Fruit fly (Drosophila melanogaster) whole organism, prepupa: ENCODE results near the gene ND-B17.
A peak's percentile ranks its signal among the peaks of the same experiment; 100 is the strongest.

Source experiments
- Blimp-1 ChIP-seq: fragments of 200-800 bp; sonication (Bioruptor generic); optimal IDR thresholded peaks from 3 replicates; lab custom pipeline; 2017; ENCODE audit warnings: missing biosample characterization, missing genetic modification characterization, mild to moderate bottlenecking, moderate library complexity, missing genetic modification reagents
- CG10631 ChIP-seq: fragments of 200-800 bp; sonication (Bioruptor generic); optimal IDR thresholded peaks from 2 replicates; lab custom pipeline; 2016; ENCODE audit warnings: missing biosample characterization, missing genetic modification characterization
- CG10669 ChIP-seq: fragments of 200-800 bp; sonication (Bioruptor generic); optimal IDR thresholded peaks from 3 replicates; lab custom pipeline; 2018; ENCODE audit warnings: missing biosample characterization, mild to moderate bottlenecking, missing genetic modification characterization, moderate library complexity
- CG11294 ChIP-seq: fragments of 200-800 bp; sonication (Bioruptor generic); IDR thresholded peaks from 2 replicates; pipeline ENCODE4 v1.3.6; 2022; ENCODE audit warnings: missing biosample characterization, missing genetic modification characterization
- CG11762 ChIP-seq: fragments of 200-800 bp; sonication (Bioruptor generic); optimal IDR thresholded peaks from 3 replicates; lab custom pipeline; 2016; ENCODE audit warnings: missing biosample characterization, missing genetic modification characterization; ENCODE audit not compliant: insufficient read depth
- CG11902 ChIP-seq: fragments of 200-800 bp; sonication (Bioruptor generic); optimal IDR thresholded peaks from 3 replicates; lab custom pipeline; 2016; ENCODE audit warnings: missing biosample characterization, missing genetic modification characterization
- CG15336 ChIP-seq: fragments of 200-800 bp; sonication (Bioruptor generic); IDR thresholded peaks from 2 replicates; pipeline ENCODE4 v1.3.6; 2022; ENCODE audit warnings: missing biosample characterization, missing genetic modification characterization
- CG1621 ChIP-seq: fragments of 200-800 bp; sonication (Bioruptor generic); optimal IDR thresholded peaks from 3 replicates; lab custom pipeline; 2018; ENCODE audit warnings: missing biosample characterization, mild to moderate bottlenecking, missing genetic modification characterization
- CG3032 ChIP-seq: fragments of 200-800 bp; optimal IDR thresholded peaks from 2 replicates; lab custom pipeline; 2019; ENCODE audit warnings: missing biosample characterization, mild to moderate bottlenecking, missing genetic modification characterization, moderate library complexity
- CG31627 ChIP-seq: fragments of 200-800 bp; sonication (Bioruptor generic); optimal IDR thresholded peaks from 3 replicates; lab custom pipeline; 2016; ENCODE audit warnings: missing biosample characterization, missing genetic modification characterization
- CG34406 ChIP-seq: fragments of 200-800 bp; sonication (Bioruptor generic); optimal IDR thresholded peaks from 3 replicates; lab custom pipeline; 2016; ENCODE audit warnings: missing biosample characterization, missing genetic modification characterization
- CG3919 ChIP-seq: fragments of 200-800 bp; sonication (Bioruptor generic); optimal IDR thresholded peaks from 3 replicates; lab custom pipeline; 2016; ENCODE audit warnings: missing biosample characterization, missing genetic modification characterization
- CG6163 ChIP-seq: fragments of 200-800 bp; sonication (Bioruptor generic); IDR thresholded peaks from 3 replicates; pipeline ENCODE4 v1.3.6; 2022; ENCODE audit warnings: missing biosample characterization, missing genetic modification characterization
- CG6276 ChIP-seq: fragments of 200-800 bp; sonication (Bioruptor generic); optimal IDR thresholded peaks from 2 replicates; lab custom pipeline; 2017; ENCODE audit warnings: missing biosample characterization, mild to moderate bottlenecking, missing genetic modification characterization
- CG6792 ChIP-seq: fragments of 200-800 bp; sonication (Bioruptor generic); optimal IDR thresholded peaks from 3 replicates; lab custom pipeline; 2016; ENCODE audit warnings: missing biosample characterization, missing genetic modification characterization
- CG6808 ChIP-seq: fragments of 200-800 bp; sonication (Bioruptor generic); optimal IDR thresholded peaks from 3 replicates; lab custom pipeline; 2017; ENCODE audit warnings: missing biosample characterization, missing genetic modification characterization, mild to moderate bottlenecking, moderate library complexity, missing genetic modification reagents
- CG6854 ChIP-seq: fragments of 200-800 bp; sonication (Bioruptor generic); optimal IDR thresholded peaks from 2 replicates; lab custom pipeline; 2017; ENCODE audit warnings: missing biosample characterization, mild to moderate bottlenecking, missing genetic modification characterization
- CG7368 ChIP-seq: fragments of 200-800 bp; sonication (Bioruptor generic); optimal IDR thresholded peaks from 3 replicates; lab custom pipeline; 2016; ENCODE audit warnings: missing biosample characterization, missing genetic modification characterization
- CG8319 ChIP-seq: fragments of 200-800 bp; sonication (Bioruptor generic); optimal IDR thresholded peaks from 3 replicates; lab custom pipeline; 2016; ENCODE audit warnings: missing biosample characterization, missing genetic modification characterization
- CG8632 ChIP-seq: fragments of 200-800 bp; sonication (Bioruptor generic); optimal IDR thresholded peaks from 3 replicates; lab custom pipeline; 2016; ENCODE audit warnings: missing biosample characterization, missing genetic modification characterization
- CG9139 ChIP-seq: fragments of 200-800 bp; sonication (Bioruptor generic); optimal IDR thresholded peaks from 3 replicates; lab custom pipeline; 2017; ENCODE audit warnings: missing biosample characterization, mild to moderate bottlenecking, missing genetic modification characterization
- Eip78C ChIP-seq: fragments of 200-800 bp; sonication (Bioruptor generic); peaks from one replicate; lab custom pipeline; 2016; ENCODE audit warnings: missing biosample characterization, missing genetic modification characterization
- Eip93F ChIP-seq: fragments of 200-800 bp; sonication (Bioruptor generic); optimal IDR thresholded peaks from 2 replicates; lab custom pipeline; 2016; ENCODE audit warnings: missing biosample characterization, mild to moderate bottlenecking, missing genetic modification characterization
- Ets21C ChIP-seq: fragments of 200-800 bp; sonication (Bioruptor generic); optimal IDR thresholded peaks from 3 replicates; lab custom pipeline; 2016; ENCODE audit warnings: missing biosample characterization, missing genetic modification characterization
- Ets96B ChIP-seq: fragments of 200-800 bp; optimal IDR thresholded peaks from 2 replicates; lab custom pipeline; 2019; ENCODE audit warnings: missing biosample characterization, mild to moderate bottlenecking, missing genetic modification characterization, moderate library complexity
- Gug ChIP-seq: fragments of 200-800 bp; sonication (Bioruptor generic); IDR thresholded peaks from 2 replicates; pipeline ENCODE4 v1.3.6; 2022; ENCODE audit warnings: missing biosample characterization, missing genetic modification characterization
- Hr38 ChIP-seq: sonication (Bioruptor generic); optimal IDR thresholded peaks from 2 replicates; lab custom pipeline; 2016; ENCODE audit warnings: missing biosample characterization, missing genetic modification characterization
- Hr39 ChIP-seq: fragments of 200-800 bp; sonication (Bioruptor generic); optimal IDR thresholded peaks from 2 replicates; lab custom pipeline; 2016; ENCODE audit warnings: missing biosample characterization, missing genetic modification characterization
- Hr4 ChIP-seq: fragments of 200-800 bp; sonication (Bioruptor generic); optimal IDR thresholded peaks from 3 replicates; lab custom pipeline; 2016; ENCODE audit warnings: missing biosample characterization, missing genetic modification characterization
- Lpt ChIP-seq: fragments of 200-800 bp; sonication (Bioruptor generic); optimal IDR thresholded peaks from 3 replicates; lab custom pipeline; 2016; ENCODE audit warnings: missing biosample characterization, missing genetic modification characterization
- Met ChIP-seq: fragments of 200-800 bp; sonication (Bioruptor generic); optimal IDR thresholded peaks from 3 replicates; lab custom pipeline; 2016; ENCODE audit warnings: missing biosample characterization, missing genetic modification characterization
- OdsH ChIP-seq: fragments of 200-800 bp; sonication (Bioruptor generic); optimal IDR thresholded peaks from 3 replicates; lab custom pipeline; 2016; ENCODE audit warnings: missing biosample characterization, missing genetic modification characterization
- Smox ChIP-seq: fragments of 200-800 bp; sonication (Bioruptor generic); optimal IDR thresholded peaks from 3 replicates; lab custom pipeline; 2016; ENCODE audit warnings: missing biosample characterization, missing genetic modification characterization
- Sox102F ChIP-seq: fragments of 200-800 bp; sonication (Bioruptor generic); optimal IDR thresholded peaks from 2 replicates; lab custom pipeline; 2016; ENCODE audit warnings: missing biosample characterization, mild to moderate bottlenecking, missing genetic modification characterization
- Sox14 ChIP-seq: fragments of 200-800 bp; sonication (Bioruptor generic); optimal IDR thresholded peaks from 3 replicates; lab custom pipeline; 2016; ENCODE audit warnings: missing biosample characterization, missing genetic modification characterization
- Sox15 ChIP-seq: fragments of 200-800 bp; sonication (Bioruptor generic); optimal IDR thresholded peaks from 3 replicates; lab custom pipeline; 2016; ENCODE audit warnings: missing biosample characterization, missing genetic modification characterization
- achi ChIP-seq: fragments of 200-800 bp; sonication (Bioruptor generic); optimal IDR thresholded peaks from 3 replicates; lab custom pipeline; 2016; ENCODE audit warnings: missing biosample characterization, missing genetic modification characterization
- acj6 ChIP-seq: fragments of 200-800 bp; sonication (Bioruptor generic); optimal IDR thresholded peaks from 3 replicates; lab custom pipeline; 2016; ENCODE audit warnings: missing biosample characterization, missing genetic modification characterization
- dac ChIP-seq: fragments of 200-800 bp; sonication (Bioruptor generic); optimal IDR thresholded peaks from 2 replicates; lab custom pipeline; 2017; ENCODE audit warnings: missing biosample characterization, mild to moderate bottlenecking, missing genetic modification characterization
- dsx ChIP-seq: fragments of 200-800 bp; optimal IDR thresholded peaks from 3 replicates; lab custom pipeline; 2019; ENCODE audit warnings: missing biosample characterization, mild to moderate bottlenecking, missing genetic modification characterization, moderate library complexity; ENCODE audit not compliant: poor library complexity, severe bottlenecking
- eg ChIP-seq: fragments of 200-800 bp; sonication (Bioruptor generic); IDR thresholded peaks from 3 replicates; pipeline ENCODE4 v1.3.6; 2022; ENCODE audit warnings: missing biosample characterization, missing genetic modification characterization
- fd85E ChIP-seq: fragments of 200-800 bp; sonication (Bioruptor generic); optimal IDR thresholded peaks from 3 replicates; lab custom pipeline; 2016; ENCODE audit warnings: missing biosample characterization, missing genetic modification characterization
- lz ChIP-seq: fragments of 200-800 bp; sonication (Bioruptor generic); optimal IDR thresholded peaks from 3 replicates; lab custom pipeline; 2016; ENCODE audit warnings: missing biosample characterization, missing genetic modification characterization
- pdm3 ChIP-seq: fragments of 200-800 bp; sonication (Bioruptor generic); optimal IDR thresholded peaks from 3 replicates; lab custom pipeline; 2016; ENCODE audit warnings: missing biosample characterization, missing genetic modification characterization
- salr ChIP-seq, 2 experiments: fragments of 200-800 bp; sonication (Bioruptor generic); optimal IDR thresholded peaks; 3 replicates each; lab custom pipeline; 2016 to 2018; ENCODE audit warnings: missing biosample characterization in 2 of 2, missing genetic modification characterization in 2 of 2, mild to moderate bottlenecking in 1 of 2
- spab ChIP-seq: fragments of 200-800 bp; sonication (Bioruptor generic); optimal IDR thresholded peaks from 2 replicates; lab custom pipeline; 2017; ENCODE audit warnings: missing biosample characterization, mild to moderate bottlenecking, missing genetic modification characterization, missing genetic modification reagents
- ss ChIP-seq, 2 experiments: fragments of 200-800 bp; sonication (Bioruptor generic); optimal IDR thresholded peaks; 2 replicates in 1 of 2; 3 replicates in 1 of 2; lab custom pipeline; 2017 to 2018; ENCODE audit warnings: mild to moderate bottlenecking in 2 of 2, missing biosample characterization in 2 of 2, missing genetic modification characterization in 2 of 2, moderate library complexity in 1 of 2
- svp ChIP-seq: fragments of 200-800 bp; sonication (Bioruptor generic); peaks from one replicate; lab custom pipeline; 2016; ENCODE audit warnings: missing biosample characterization, missing genetic modification characterization
- topi ChIP-seq: fragments of 200-800 bp; sonication (Bioruptor generic); optimal IDR thresholded peaks from 3 replicates; lab custom pipeline; 2016; ENCODE audit warnings: missing biosample characterization, missing genetic modification characterization
- vri ChIP-seq: fragments of 200-800 bp; sonication (Bioruptor generic); optimal IDR thresholded peaks from 3 replicates; lab custom pipeline; 2016; ENCODE audit warnings: missing biosample characterization, mild to moderate bottlenecking, missing genetic modification characterization

Gene ND-B17

dm6 chr2L:15761409-15762407 is 10.8 kb upstream of the ND-B17 start:
- TF ChIP-seq topi (peak; percentile 88), Sox15 (GFP tag; lab: Kevin White, UChicago) (peak; percentile 56), CG6808 (GFP tag; lab: Kevin White, UChicago) (no peak), Gug (GFP tag; lab: Robert Waterston, UW) (peak; percentile 84), CG6854 (GFP tag; lab: Kevin White, UChicago) (peak; percentile 35), CG10669 (GFP tag; lab: Kevin White, UChicago) (peak; percentile 74), CG6792 (GFP tag; lab: Kevin White, UChicago) (peak; percentile 86), CG34406 (peak; percentile 90), salr (GFP tag; optimal IDR thresholded peaks at IDR 0.05; lab: Kevin White, UChicago) (no peak), Hr38 (GFP tag; lab: Kevin White, UChicago) (no peak), OdsH (peak; percentile 85), Met (GFP tag; lab: Kevin White, UChicago) (peak; percentile 78), CG15336 (GFP tag; lab: Robert Waterston, UW) (peak; percentile 93), dac (GFP tag; lab: Kevin White, UChicago) (no peak), svp (peak; percentile 93), pdm3 (GFP tag; lab: Kevin White, UChicago) (peak; percentile 83), Eip93F (GFP tag; lab: Kevin White, UChicago) (peak; percentile 27), CG3919 (peak; percentile 82), Lpt (GFP tag; lab: Kevin White, UChicago) (peak; percentile 67), CG31627 (GFP tag; lab: Kevin White, UChicago) (peak; percentile 89), CG1621 (no peak), Sox14 (GFP tag; lab: Kevin White, UChicago) (peak; percentile 74), eg (GFP tag; lab: Robert Waterston, UW) (peak; percentile 91), CG11902 (GFP tag; lab: Kevin White, UChicago) (peak; percentile 71), CG6163 (GFP tag; lab: Robert Waterston, UW) (peak; percentile 88), CG9139 (GFP tag; lab: Kevin White, UChicago) (no peak), vri (GFP tag; lab: Kevin White, UChicago) (peak; percentile 70), CG6276 (GFP tag; lab: Kevin White, UChicago) (no peak), Eip78C (GFP tag; lab: Kevin White, UChicago) (peak; percentile 97), achi (peak; percentile 82), CG7368 (peak; percentile 63), spab (peak; percentile 72), CG8632 (GFP tag; lab: Kevin White, UChicago) (peak; percentile 82), lz (GFP tag; lab: Kevin White, UChicago) (peak; percentile 84), Ets21C (GFP tag; lab: Kevin White, UChicago) (peak; percentile 73), Hr39 (GFP tag; lab: Kevin White, UChicago) (peak; percentile 70), CG10631 (GFP tag; lab: Kevin White, UChicago) (peak; percentile 78), ss (GFP tag; optimal IDR thresholded peaks at IDR 0.05; lab: Kevin White, UChicago) (peak; percentile 27 to 29), fd85E (GFP tag; lab: Kevin White, UChicago) (no peak), Hr4 (GFP tag; lab: Kevin White, UChicago) (no peak), CG3032 (peak; percentile 84), CG11294 (GFP tag; lab: Robert Waterston, UW) (peak; percentile 71), Ets96B (peak; percentile 78), Sox102F (GFP tag; lab: Kevin White, UChicago) (peak; percentile 87), CG11762 (GFP tag; lab: Kevin White, UChicago) (peak; percentile 73), Smox (GFP tag; lab: Kevin White, UChicago) (peak; percentile 82), Blimp-1 (peak; percentile 86), acj6 (GFP tag; lab: Kevin White, UChicago) (peak; percentile 88), dsx (GFP tag; lab: Kevin White, UChicago) (no peak), CG8319 (peak; percentile 77)
